Worm (Caenorhabditis elegans): Measurements from ENCODE around the gene nlg-1.

Gene nlg-1

ce11 chrX:13665447-13665846 is 34.5 kb upstream of the nlg-1 start (continued):
- peak; percentile 83 for TF ChIP-seq hlh-11 (tag; optimal IDR thresholded peaks at IDR 0.05)
- TF ChIP-seq nhr-10 (tag; optimal IDR thresholded peaks at IDR 0.05) = no peak
- TF ChIP-seq lin-1 (GFP tag; IDR thresholded peaks at IDR 0.05) = peak; percentile 92
- TF ChIP-seq unc-62 (GFP tag; optimal IDR thresholded peaks at IDR 0.05 in 1 of 2) = peak in 1 of 2 experiments; percentile 98
- no peak for TF ChIP-seq unc-62 (tag; optimal IDR thresholded peaks at IDR 0.05)
- TF ChIP-seq nhr-41 (GFP tag; IDR thresholded peaks at IDR 0.05) = peak; percentile 98
- TF ChIP-seq nhr-11 (tag; optimal IDR thresholded peaks at IDR 0.05) = peak; percentile 36
- peak; percentile 51 for TF ChIP-seq ztf-7 (tag; optimal IDR thresholded peaks at IDR 0.05)
- peak; percentile 83 for TF ChIP-seq lin-13 (GFP tag; optimal IDR thresholded peaks at IDR 0.05)
- peak; percentile 95 for TF ChIP-seq Y75B8A.6 (GFP tag; IDR thresholded peaks at IDR 0.05)
- peak; percentile 95 for TF ChIP-seq madf-9 (GFP tag; conservative IDR thresholded peaks at IDR 0.05)
- TF ChIP-seq vab-7 (GFP tag; IDR thresholded peaks at IDR 0.05) = peak; percentile 98
- TF ChIP-seq arid-1 (GFP tag; conservative IDR thresholded peaks at IDR 0.05) = peak; percentile 95
- peak; percentile 81 for TF ChIP-seq F49E8.2 (tag; optimal IDR thresholded peaks at IDR 0.05; ENCODE audit: borderline replicate concordance)
- no peak for TF ChIP-seq R02D3.7 (tag; optimal IDR thresholded peaks at IDR 0.05)
- TF ChIP-seq set-16 (GFP tag; IDR thresholded peaks at IDR 0.05) = peak; percentile 74
- peak; percentile 86; the same call in 1 of the 2 replicates for TF ChIP-seq zip-11 (GFP tag; IDR thresholded peaks at IDR 0.05)
- peak; percentile 71 for TF ChIP-seq zfp-2 (tag; optimal IDR thresholded peaks at IDR 0.05)
- peak; percentile 92 for TF ChIP-seq spr-3 (GFP tag; optimal IDR thresholded peaks at IDR 0.05)
- peak; percentile 41 for TF ChIP-seq ces-1 (GFP tag; optimal IDR thresholded peaks at IDR 0.05)
- TF ChIP-seq cey-2 (tag; optimal IDR thresholded peaks at IDR 0.05; ENCODE audit: borderline replicate concordance, insufficient read depth) = no peak
- TF ChIP-seq F37D6.2 (tag; optimal IDR thresholded peaks at IDR 0.05) = peak; percentile 83
- peak; percentile 91 for TF ChIP-seq ceh-20 (GFP tag; IDR thresholded peaks at IDR 0.05)
- TF ChIP-seq unc-39 (tag; optimal IDR thresholded peaks at IDR 0.05) = no peak
- peak; percentile 92 for TF ChIP-seq sdz-12 (GFP tag; optimal IDR thresholded peaks at IDR 0.05)
- no peak for TF ChIP-seq nhr-25 (tag; optimal IDR thresholded peaks at IDR 0.05; ENCODE audit: borderline replicate concordance, insufficient read depth)
- peak; percentile 92 for TF ChIP-seq D1046.2 (GFP tag; IDR thresholded peaks at IDR 0.05)
- peak; percentile 66 for TF ChIP-seq zip-2 (tag; optimal IDR thresholded peaks at IDR 0.05)
- peak; percentile 80 for TF ChIP-seq nhr-77 (tag; optimal IDR thresholded peaks at IDR 0.05)
- peak; percentile 71 for TF ChIP-seq nhr-6 (tag; optimal IDR thresholded peaks at IDR 0.05)
- TF ChIP-seq ceh-32 (tag; optimal IDR thresholded peaks at IDR 0.05; ENCODE audit: poor library complexity) = peak; percentile 77
- TF ChIP-seq jun-1 (tag; optimal IDR thresholded peaks at IDR 0.05) = peak; percentile 82
- peak; percentile 74 for TF ChIP-seq T20F7.1 (GFP tag; optimal IDR thresholded peaks at IDR 0.05)
- peak; percentile 83 for TF ChIP-seq hlh-30 (tag; optimal IDR thresholded peaks at IDR 0.05; ENCODE audit: insufficient read depth)
- TF ChIP-seq egl-27 (tag; optimal IDR thresholded peaks at IDR 0.05) = no peak
- peak; percentile 23 for TF ChIP-seq attf-4 (tag; optimal IDR thresholded peaks at IDR 0.05)
- TF ChIP-seq F10B5.3 (tag; optimal IDR thresholded peaks at IDR 0.05) = peak; percentile 85
- peak; percentile 96 for TF ChIP-seq ctbp-1 (GFP tag; IDR thresholded peaks at IDR 0.05)
- peak; percentile 90 for TF ChIP-seq Y5F2A.4 (GFP tag; optimal IDR thresholded peaks at IDR 0.05)
- TF ChIP-seq spr-1 (tag; optimal IDR thresholded peaks at IDR 0.05) = peak; percentile 90
- TF ChIP-seq nhr-237 (tag; optimal IDR thresholded peaks at IDR 0.05) = no peak
- peak; percentile 10 to 80 for TF ChIP-seq mdl-1 (tag; optimal IDR thresholded peaks at IDR 0.05)
- peak; percentile 95 for TF ChIP-seq tra-1 (GFP tag; IDR thresholded peaks at IDR 0.05)
- peak; percentile 90 for TF ChIP-seq saeg-2 (GFP tag; IDR thresholded peaks at IDR 0.05)
- no peak for TF ChIP-seq ztf-11 (tag; optimal IDR thresholded peaks at IDR 0.05)
- TF ChIP-seq egl-43 (GFP tag; IDR thresholded peaks at IDR 0.05) = peak; percentile 99
- TF ChIP-seq aha-1 (tag) = peak; percentile 97
- peak; percentile 38 for TF ChIP-seq dpl-1 (GFP tag; optimal IDR thresholded peaks at IDR 0.05)
- TF ChIP-seq snpc-1.2 (GFP tag; IDR thresholded peaks at IDR 0.05) = peak; percentile 95
- TF ChIP-seq skn-1 (tag; optimal IDR thresholded peaks at IDR 0.05) = no peak
- TF ChIP-seq mxl-2 (GFP tag; conservative IDR thresholded peaks at IDR 0.05) = peak; percentile 88
- TF ChIP-seq T26A8.4 (GFP tag; IDR thresholded peaks at IDR 0.05) = peak; percentile 94
